Fruit fly (Drosophila melanogaster) whole organism, embryonic: ENCODE measurements around the gene CG14282.

ENCODE experiments used
- Antp ChIP-seq: fragments of 200-800 bp; sonication (Bioruptor generic); optimal IDR thresholded peaks from 3 replicates; lab custom pipeline; 2016; ENCODE audit warnings: missing biosample characterization, missing genetic modification characterization
- Atf3 ChIP-seq: fragments of 200-800 bp; sonication (Bioruptor generic); optimal IDR thresholded peaks from 3 replicates; lab custom pipeline; 2016; ENCODE audit warnings: missing biosample characterization, missing genetic modification characterization
- Awh ChIP-seq: fragments of 200-800 bp; sonication (Bioruptor generic); IDR thresholded peaks from 2 replicates; pipeline ENCODE4, ENCODE4 v1.3.6; 2022; ENCODE audit warnings: missing biosample characterization, missing genetic modification characterization
- B-H2 ChIP-seq: fragments of 200-800 bp; sonication (Bioruptor generic); optimal IDR thresholded peaks from 2 replicates; lab custom pipeline; 2018; ENCODE audit warnings: missing biosample characterization, mild to moderate bottlenecking, missing genetic modification characterization
- CG10274 ChIP-seq: fragments of 200-800 bp; sonication (Bioruptor generic); optimal IDR thresholded peaks from 3 replicates; lab custom pipeline; 2017; ENCODE audit warnings: missing biosample characterization, mild to moderate bottlenecking, missing genetic modification characterization
- CG12391 ChIP-seq: fragments of 200-800 bp; sonication (Bioruptor generic); optimal IDR thresholded peaks from 3 replicates; lab custom pipeline; 2018; ENCODE audit warnings: missing biosample characterization, mild to moderate bottlenecking, missing genetic modification characterization, moderate library complexity
- CG12659 ChIP-seq: fragments of 200-800 bp; sonication (Bioruptor generic); optimal IDR thresholded peaks from 3 replicates; lab custom pipeline; 2017; ENCODE audit warnings: mild to moderate bottlenecking, missing biosample characterization, missing genetic modification reagents, missing genetic modification characterization
- CG12769 ChIP-seq: fragments of 200-800 bp; sonication (Bioruptor generic); optimal IDR thresholded peaks from 2 replicates; lab custom pipeline; 2019; ENCODE audit warnings: missing biosample characterization, mild to moderate bottlenecking, missing genetic modification characterization, moderate library complexity
- CG13296 ChIP-seq: fragments of 200-800 bp; sonication (Bioruptor generic); optimal IDR thresholded peaks from 3 replicates; lab custom pipeline; 2018; ENCODE audit warnings: missing biosample characterization, mild to moderate bottlenecking, missing genetic modification characterization
- CG17612 ChIP-seq: fragments of 200-800 bp; sonication (Bioruptor generic); IDR thresholded peaks from 2 replicates; pipeline ENCODE4 v1.3.6; 2022; ENCODE audit warnings: missing biosample characterization, missing genetic modification characterization
- CG17912 ChIP-seq: fragments of 200-800 bp; sonication (Bioruptor generic); optimal IDR thresholded peaks from 2 replicates; lab custom pipeline; 2018; ENCODE audit warnings: missing biosample characterization, mild to moderate bottlenecking, missing genetic modification characterization
- CG18011 ChIP-seq: fragments of 200-800 bp; sonication (Bioruptor generic); optimal IDR thresholded peaks from 2 replicates; lab custom pipeline; 2017; ENCODE audit warnings: missing biosample characterization, missing genetic modification characterization, mild to moderate bottlenecking, moderate library complexity, missing genotype
- CG2202 ChIP-seq: fragments of 200-800 bp; sonication (Bioruptor generic); optimal IDR thresholded peaks from 2 replicates; lab custom pipeline; 2018; ENCODE audit warnings: missing biosample characterization, mild to moderate bottlenecking, missing genetic modification characterization
- CG30403 ChIP-seq: fragments of 200-800 bp; sonication (Bioruptor generic); optimal IDR thresholded peaks from 3 replicates; lab custom pipeline; 2016; ENCODE audit warnings: missing biosample characterization, missing genetic modification characterization
- CG3407 ChIP-seq: fragments of 200-800 bp; sonication (Bioruptor generic); optimal IDR thresholded peaks from 2 replicates; lab custom pipeline; 2018; ENCODE audit warnings: missing biosample characterization, mild to moderate bottlenecking, missing genetic modification characterization
- CG43689 ChIP-seq: fragments of 200-800 bp; sonication (Bioruptor generic); IDR thresholded peaks from 2 replicates; pipeline ENCODE4 v1.3.6; 2022; ENCODE audit warnings: missing biosample characterization, missing genetic modification characterization
- CG9876 ChIP-seq: fragments of 200-800 bp; sonication (Bioruptor generic); optimal IDR thresholded peaks from 2 replicates; lab custom pipeline; 2016; ENCODE audit warnings: missing biosample characterization, missing genetic modification characterization
- Dip3 ChIP-seq: fragments of 200-800 bp; sonication (Bioruptor generic); optimal IDR thresholded peaks from 3 replicates; lab custom pipeline; 2016; ENCODE audit warnings: missing biosample characterization, missing genetic modification characterization
- E2f1 ChIP-seq: fragments of 200-800 bp; sonication (Bioruptor generic); IDR thresholded peaks from 2 replicates; pipeline ENCODE4 v1.3.6; 2022; ENCODE audit warnings: missing biosample characterization, missing genetic modification characterization
- Hmr ChIP-seq: fragments of 200-800 bp; sonication (Bioruptor generic); optimal IDR thresholded peaks from 3 replicates; lab custom pipeline; 2017; ENCODE audit warnings: mild to moderate bottlenecking, missing biosample characterization, missing genetic modification reagents, missing genetic modification characterization
- Jarid2 ChIP-seq: fragments of 200-800 bp; sonication (Bioruptor generic); optimal IDR thresholded peaks from 3 replicates; lab custom pipeline; 2017; ENCODE audit warnings: mild to moderate bottlenecking, missing biosample characterization, missing genetic modification reagents, missing genetic modification characterization
- Lhr ChIP-seq: fragments of 200-800 bp; sonication (Bioruptor generic); optimal IDR thresholded peaks from 3 replicates; lab custom pipeline; 2017; ENCODE audit warnings: mild to moderate bottlenecking, missing biosample characterization, missing genetic modification reagents, missing genetic modification characterization
- Meics ChIP-seq: fragments of 200-800 bp; sonication (Bioruptor generic); optimal IDR thresholded peaks from 2 replicates; lab custom pipeline; 2017; ENCODE audit warnings: missing biosample characterization, mild to moderate bottlenecking, missing genetic modification characterization
- Nf-YC ChIP-seq: fragments of 200-800 bp; optimal IDR thresholded peaks from 3 replicates; lab custom pipeline; 2019; ENCODE audit warnings: missing biosample characterization, mild to moderate bottlenecking, missing genetic modification characterization, moderate library complexity
- Oaz ChIP-seq: fragments of 200-800 bp; sonication (Bioruptor generic); IDR thresholded peaks from 2 replicates; pipeline ENCODE4 v1.3.6; 2022; ENCODE audit warnings: missing biosample characterization, missing genetic modification characterization
- Opbp ChIP-seq: fragments of 200-800 bp; sonication (Bioruptor generic); IDR thresholded peaks from 3 replicates; pipeline ENCODE4 v1.3.6; 2022; ENCODE audit warnings: missing biosample characterization, missing genetic modification characterization; ENCODE audit not compliant: partially characterized antibody
- Ravus ChIP-seq: fragments of 200-800 bp; sonication (Bioruptor generic); IDR thresholded peaks from 2 replicates; pipeline ENCODE4 v1.3.6; 2022; ENCODE audit warnings: missing biosample characterization, missing genetic modification characterization
- Sox100B ChIP-seq: fragments of 200-800 bp; sonication (Bioruptor generic); optimal IDR thresholded peaks from 3 replicates; lab custom pipeline; 2018; ENCODE audit warnings: missing biosample characterization, mild to moderate bottlenecking, missing genetic modification characterization
- Ssrp ChIP-seq: fragments of 200-800 bp; sonication (Bioruptor generic); optimal IDR thresholded peaks from 2 replicates; lab custom pipeline; 2018; ENCODE audit warnings: missing biosample characterization, mild to moderate bottlenecking, missing genetic modification characterization, moderate library complexity
- ac ChIP-seq: fragments of 200-800 bp; sonication (Bioruptor generic); optimal IDR thresholded peaks from 3 replicates; lab custom pipeline; 2017; ENCODE audit warnings: missing biosample characterization, mild to moderate bottlenecking, missing genetic modification characterization
- az2 ChIP-seq: fragments of 200-800 bp; sonication (Bioruptor generic); optimal IDR thresholded peaks from 3 replicates; lab custom pipeline; 2016; ENCODE audit warnings: missing biosample characterization, missing genetic modification characterization
- crol ChIP-seq: fragments of 200-800 bp; sonication (Bioruptor generic); IDR thresholded peaks from 2 replicates; pipeline ENCODE4 v1.3.6; 2022; ENCODE audit warnings: missing biosample characterization, missing genetic modification characterization
- en ChIP-seq: fragments of 200-800 bp; sonication (Bioruptor generic); optimal IDR thresholded peaks from 2 replicates; lab custom pipeline; 2016; ENCODE audit warnings: missing biosample characterization, missing genetic modification characterization
- ewg ChIP-seq: fragments of 200-800 bp; sonication (Bioruptor generic); optimal IDR thresholded peaks from 3 replicates; lab custom pipeline; 2017; ENCODE audit warnings: mild to moderate bottlenecking, missing biosample characterization, missing genetic modification reagents, missing genetic modification characterization
- eyg ChIP-seq: fragments of 200-800 bp; sonication (Bioruptor generic); optimal IDR thresholded peaks from 3 replicates; lab custom pipeline; 2016; ENCODE audit warnings: missing biosample characterization, missing genetic modification characterization
- grn ChIP-seq: fragments of 200-800 bp; sonication (Bioruptor generic); optimal IDR thresholded peaks from 3 replicates; lab custom pipeline; 2017; ENCODE audit warnings: missing biosample characterization, missing genetic modification characterization
- hkb ChIP-seq, 2 experiments: fragments of 200-800 bp in 1 of 2; fragments of >200 bp in 1 of 2; sonication (Bioruptor generic) in 1 of 2; IDR thresholded peaks in 1 of 2; optimal IDR thresholded peaks in 1 of 2; 2 replicates each; pipeline versions ENCODE4 v1.3.6 to Lab custom; 2017 to 2022; ENCODE audit warnings: missing biosample characterization in 1 of 2, missing genetic modification characterization in 1 of 2
- lilli ChIP-seq: fragments of 200-800 bp; sonication (Bioruptor generic); optimal IDR thresholded peaks from 3 replicates; lab custom pipeline; 2016; ENCODE audit warnings: missing biosample characterization, missing genetic modification characterization
- lola ChIP-seq, 3 experiments: fragments of >200 bp in 2 of 3; fragments of 200-800 bp in 1 of 3; sonication (Bioruptor generic) in 1 of 3; optimal IDR thresholded peaks; 2 replicates each; lab custom pipeline; 2017 to 2019; ENCODE audit warnings: missing biosample characterization in 3 of 3, missing genetic modification characterization in 3 of 3, mild to moderate bottlenecking in 1 of 3, moderate library complexity in 1 of 3
- odd ChIP-seq: fragments of 200-800 bp; sonication (Bioruptor generic); optimal IDR thresholded peaks from 2 replicates; lab custom pipeline; 2017; ENCODE audit warnings: missing biosample characterization, mild to moderate bottlenecking, missing genetic modification characterization
- org-1 ChIP-seq: fragments of 200-800 bp; sonication (Bioruptor generic); optimal IDR thresholded peaks from 2 replicates; lab custom pipeline; 2017; ENCODE audit warnings: missing biosample characterization, missing genetic modification characterization
- p53 ChIP-seq: fragments of 200-800 bp; sonication (Bioruptor generic); optimal IDR thresholded peaks from 2 replicates; lab custom pipeline; 2016; ENCODE audit warnings: missing biosample characterization, missing genetic modification characterization
- pita ChIP-seq: fragments of 200-800 bp; sonication (Bioruptor generic); optimal IDR thresholded peaks from 2 replicates; lab custom pipeline; 2017; ENCODE audit warnings: missing biosample characterization, mild to moderate bottlenecking, missing genetic modification characterization
- rib ChIP-seq: fragments of 200-800 bp; sonication (Bioruptor generic); IDR thresholded peaks from 2 replicates; pipeline ENCODE4 v1.3.6; 2022; ENCODE audit warnings: missing biosample characterization, missing genetic modification characterization
- stwl ChIP-seq: fragments of 200-800 bp; sonication (Bioruptor generic); optimal IDR thresholded peaks from 3 replicates; lab custom pipeline; 2018; ENCODE audit warnings: missing biosample characterization, mild to moderate bottlenecking, missing genetic modification characterization, moderate library complexity
- toy ChIP-seq: fragments of 200-800 bp; sonication (Bioruptor generic); IDR thresholded peaks from 2 replicates; pipeline ENCODE4 v1.3.6; 2022; ENCODE audit warnings: missing biosample characterization, missing genetic modification characterization
- twi ChIP-seq: fragments of 200-800 bp; optimal IDR thresholded peaks from 2 replicates; lab custom pipeline; 2019; ENCODE audit warnings: missing biosample characterization, mild to moderate bottlenecking, missing genetic modification characterization, moderate library complexity
- vfl ChIP-seq: fragments of 200-800 bp; sonication (Bioruptor generic); optimal IDR thresholded peaks from 2 replicates; lab custom pipeline; 2016; ENCODE audit warnings: missing biosample characterization, missing genetic modification characterization
- vnd ChIP-seq: fragments of 200-800 bp; sonication (Bioruptor generic); IDR thresholded peaks from 3 replicates; pipeline ENCODE4 v1.3.6; 2022; ENCODE audit warnings: missing biosample characterization, missing genetic modification characterization; ENCODE audit not compliant: partially characterized antibody
- wek ChIP-seq: fragments of 200-800 bp; sonication (Bioruptor generic); optimal IDR thresholded peaks from 3 replicates; lab custom pipeline; 2018; ENCODE audit warnings: missing biosample characterization, mild to moderate bottlenecking, missing genetic modification characterization, moderate library complexity

CG14282 gene

DNA sequence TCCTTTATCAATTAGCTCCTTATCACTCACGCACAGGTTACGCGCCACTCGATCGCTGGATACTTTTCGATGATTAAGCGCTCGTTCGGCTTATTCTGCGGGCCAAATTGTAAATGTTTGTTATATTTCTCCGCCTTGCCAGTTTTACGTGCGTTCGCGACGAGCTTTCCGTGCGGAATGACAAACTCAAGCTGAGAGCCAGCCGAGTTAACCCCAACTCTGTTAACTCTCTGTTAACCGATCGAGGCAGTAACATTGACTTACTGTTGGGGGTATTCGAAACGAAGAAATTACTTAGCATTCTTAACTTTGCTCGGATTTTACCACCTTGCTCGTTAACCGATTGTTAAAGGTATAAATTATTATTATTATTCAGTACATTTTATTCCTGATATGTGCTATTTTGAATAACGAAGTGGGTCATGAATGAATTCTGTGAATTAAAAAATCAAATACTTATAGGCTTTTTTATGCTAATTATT is 23.3 kb upstream of the CG14282 start, which contains the start of gene CG5835 (continued):
- no peak for TF ChIP-seq vfl (GFP tag; lab: Kevin White, UChicago)
- TF ChIP-seq Dip3 (GFP tag; lab: Kevin White, UChicago): no peak
- peak; percentile 41 for TF ChIP-seq CG30403
- TF ChIP-seq CG43689 (GFP tag; lab: Robert Waterston, UW): peak; percentile 13; the same call in 1 of the 2 replicates
- TF ChIP-seq toy: no peak
- TF ChIP-seq Awh (GFP tag; lab: Robert Waterston, UW): no peak
- 0 out of 3 replicates have a peak, but pooled peaks have one; percentile 38 for TF ChIP-seq Opbp (GFP tag; lab: Robert Waterston, UW)
- TF ChIP-seq twi: no peak
- no peak for TF ChIP-seq hkb (optimal IDR thresholded peaks at IDR 0.05; lab: Kevin White, UChicago)
- TF ChIP-seq hkb (GFP tag; IDR thresholded peaks at IDR 0.05; lab: Robert Waterston, UW): 0 out of 2 replicates have a peak, but pooled peaks have one; percentile 17
- no peak for TF ChIP-seq ewg (GFP tag; lab: Kevin White, UChicago)
- peak; percentile 29 for TF ChIP-seq CG12391
- no peak for TF ChIP-seq CG2202 (tag; lab: Kevin White, UChicago)
- peak; percentile 15 for TF ChIP-seq grn (GFP tag; lab: Kevin White, UChicago)
- TF ChIP-seq crol: no peak
- peak; percentile 40 for TF ChIP-seq Meics (GFP tag; lab: Kevin White, UChicago)
- TF ChIP-seq az2: no peak
- TF ChIP-seq CG18011: no peak
- TF ChIP-seq stwl: peak; percentile 10
- no peak for TF ChIP-seq p53
- peak; percentile 15 for TF ChIP-seq CG12769 (tag; lab: Kevin White, UChicago)
- peak; percentile 12 for TF ChIP-seq CG13296 (GFP tag; lab: Kevin White, UChicago)
- TF ChIP-seq Hmr (GFP tag; lab: Kevin White, UChicago): peak; percentile 26
- TF ChIP-seq Oaz: no peak
- TF ChIP-seq CG17612 (GFP tag; lab: Robert Waterston, UW): no peak
- peak; percentile 12 for TF ChIP-seq B-H2 (GFP tag; lab: Kevin White, UChicago)
- TF ChIP-seq Jarid2 (GFP tag; lab: Kevin White, UChicago): peak; percentile 89
- no peak for TF ChIP-seq Antp (GFP tag; lab: Kevin White, UChicago)
- peak; percentile 55 for TF ChIP-seq CG17912
- TF ChIP-seq wek (GFP tag; lab: Kevin White, UChicago): peak; percentile 96
- TF ChIP-seq CG3407 (GFP tag; lab: Kevin White, UChicago): no peak
- no peak for TF ChIP-seq pita (GFP tag; lab: Kevin White, UChicago)
- TF ChIP-seq ac (GFP tag; lab: Kevin White, UChicago): no peak
- no peak for TF ChIP-seq Ssrp
- no peak for TF ChIP-seq org-1 (GFP tag; lab: Kevin White, UChicago)
- TF ChIP-seq Ravus (GFP tag; lab: Robert Waterston, UW): no peak
- no peak for TF ChIP-seq CG9876 (GFP tag; lab: Kevin White, UChicago)
- TF ChIP-seq en (GFP tag; lab: Kevin White, UChicago): no peak
- TF ChIP-seq odd: peak; percentile 11
- TF ChIP-seq lola (GFP tag; optimal IDR thresholded peaks at IDR 0.05; lab: Kevin White, UChicago): no peak
- TF ChIP-seq Atf3 (GFP tag; lab: Kevin White, UChicago): no peak
- TF ChIP-seq vnd: no peak
- no peak for TF ChIP-seq E2f1 (GFP tag; lab: Robert Waterston, UW)
- no peak for TF ChIP-seq CG10274 (GFP tag; lab: Kevin White, UChicago)
- TF ChIP-seq lilli (GFP tag; lab: Kevin White, UChicago): peak; percentile 45
- TF ChIP-seq Sox100B (GFP tag; lab: Kevin White, UChicago): peak; percentile 17
- TF ChIP-seq eyg (GFP tag; lab: Kevin White, UChicago): no peak
- no peak for TF ChIP-seq Lhr (GFP tag; lab: Kevin White, UChicago)
- TF ChIP-seq rib (GFP tag; lab: Robert Waterston, UW): 0 out of 2 replicates have a peak, but pooled peaks have one; percentile 65
- TF ChIP-seq CG12659 (GFP tag; lab: Kevin White, UChicago): peak; percentile 54
- no peak for TF ChIP-seq Nf-YC (tag; lab: Kevin White, UChicago)
